Worm (Caenorhabditis elegans) whole organism, L4 larva: ENCODE results near the gene lec-5.

Experiments
- F37D6.2 ChIP-seq: sonication (generic microtip); optimal IDR thresholded peaks from 2 replicates; lab custom pipeline; 2016; ENCODE audit warnings: mild to moderate bottlenecking, missing genetic modification characterization, missing compliant biosample characterization
- T26A8.4 ChIP-seq: fragments of 200-800 bp; sonication (Bioruptor generic); IDR thresholded peaks from 2 replicates; pipeline ENCODE4 v1.3.6; 2022; ENCODE audit warnings: missing genetic modification characterization, missing compliant biosample characterization
- aha-1 ChIP-seq: fragments of 150-350 bp; peaks from one replicate; lab custom pipeline; 2014; ENCODE audit warnings: missing biosample characterization, missing genetic modification characterization
- fkh-10 ChIP-seq: fragments of 150-350 bp; optimal IDR thresholded peaks from 2 replicates; lab custom pipeline; 2014; ENCODE audit warnings: missing biosample characterization, missing genetic modification reagents, missing genetic modification characterization
- lin-13 ChIP-seq: fragments of 150-350 bp; optimal IDR thresholded peaks from 2 replicates; lab custom pipeline; 2014; ENCODE audit warnings: missing biosample characterization, missing genetic modification reagents, missing genetic modification characterization
- lin-39 ChIP-seq: fragments of 150-350 bp; optimal IDR thresholded peaks from 2 replicates; lab custom pipeline; 2014; ENCODE audit warnings: missing biosample characterization, missing genetic modification reagents, missing genetic modification characterization
- lir-3 ChIP-seq: sonication (generic microtip); optimal IDR thresholded peaks from 2 replicates; lab custom pipeline; 2016; ENCODE audit warnings: mild to moderate bottlenecking, missing genetic modification characterization, missing compliant biosample characterization
- mdl-1 ChIP-seq, 2 experiments: fragments of 150-350 bp in 1 of 2; sonication (generic microtip) in 1 of 2; optimal IDR thresholded peaks; 2 replicates each; lab custom pipeline; 2014 to 2017; ENCODE audit warnings: missing biosample characterization in 2 of 2, missing genetic modification characterization in 2 of 2
- nhr-25 ChIP-seq: sonication (generic microtip); optimal IDR thresholded peaks from 2 replicates; lab custom pipeline; 2017; ENCODE audit warnings: missing genetic modification characterization, mild to moderate bottlenecking, missing compliant biosample characterization, antibody characterized with exemption, moderate library complexity, borderline replicate concordance; ENCODE audit not compliant: insufficient read depth
- nhr-76 ChIP-seq: fragments of 150-350 bp; optimal IDR thresholded peaks from 2 replicates; lab custom pipeline; 2014; ENCODE audit warnings: missing biosample characterization, missing genetic modification characterization
- nhr-77 ChIP-seq: fragments of 150-350 bp; optimal IDR thresholded peaks from 2 replicates; lab custom pipeline; 2014; ENCODE audit warnings: missing biosample characterization, missing genetic modification characterization

DNA sequence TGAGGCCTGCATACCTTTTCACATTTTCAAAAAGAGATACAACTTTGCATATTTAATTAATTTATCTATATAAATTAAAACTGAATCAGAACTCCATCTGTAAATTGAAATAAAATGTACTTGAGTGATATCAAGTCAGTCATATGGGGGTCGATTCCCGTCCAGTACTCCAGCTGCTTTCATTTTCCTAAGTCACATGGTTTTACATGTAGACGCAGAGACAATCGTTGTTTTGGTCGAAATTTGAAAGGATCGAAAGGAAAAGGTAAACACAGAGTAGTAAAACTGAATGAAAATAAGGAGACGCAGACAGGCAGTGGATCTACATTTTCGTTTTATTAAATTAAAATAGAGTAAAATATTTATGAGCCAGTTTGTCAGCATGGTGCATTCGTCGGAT is 33.2 kb upstream of the lec-5 start:
- peak; percentile 75 for TF ChIP-seq aha-1 (tag; lab: Kevin White, UChicago)
- TF ChIP-seq mdl-1 (tag; optimal IDR thresholded peaks at IDR 0.05; lab: Kevin White, UChicago), result peak in 1 of 2 experiments; percentile 28
- peak; percentile 17 for TF ChIP-seq nhr-77 (tag; lab: Kevin White, UChicago)
- no peak for TF ChIP-seq nhr-25 (tag; lab: Kevin White, UChicago)
- no peak for TF ChIP-seq T26A8.4 (GFP tag; lab: Robert Waterston, UW)
- no peak for TF ChIP-seq F37D6.2 (tag; lab: Kevin White, UChicago)
- no peak for TF ChIP-seq lin-39
- no peak for TF ChIP-seq lir-3 (tag; lab: Kevin White, UChicago)
- TF ChIP-seq nhr-76 (tag; lab: Kevin White, UChicago), result no peak
- TF ChIP-seq fkh-10 (GFP tag; lab: Kevin White, UChicago), result no peak
- TF ChIP-seq lin-13 (GFP tag; lab: Kevin White, UChicago), result no peak
